Fruit fly (Drosophila melanogaster) whole organism, embryonic: ENCODE results near the gene Jhbp3.
A peak's percentile ranks its signal among the peaks of the same experiment; 100 is the strongest.

ENCODE experiments used
- ATbp ChIP-seq: fragments of 200-800 bp; sonication (Bioruptor generic); optimal IDR thresholded peaks from 2 replicates; lab custom pipeline; 2017; ENCODE audit warnings: missing biosample characterization, mild to moderate bottlenecking, missing genetic modification characterization, missing genetic modification reagents
- Adf1 ChIP-seq: fragments of 200-800 bp; sonication (Bioruptor generic); IDR thresholded peaks from 2 replicates; pipeline ENCODE4 v1.3.6; 2022; ENCODE audit warnings: missing biosample characterization, missing genetic modification characterization
- BtbVII ChIP-seq: fragments of 200-800 bp; sonication (Bioruptor generic); optimal IDR thresholded peaks from 3 replicates; lab custom pipeline; 2017; ENCODE audit warnings: missing biosample characterization, mild to moderate bottlenecking, missing genetic modification characterization
- CG10209 ChIP-seq: fragments of 200-800 bp; sonication (Bioruptor generic); optimal IDR thresholded peaks from 3 replicates; lab custom pipeline; 2017; ENCODE audit warnings: missing biosample characterization, mild to moderate bottlenecking, missing genetic modification characterization, missing genetic modification reagents
- CG10959 ChIP-seq: fragments of 200-800 bp; sonication (Bioruptor generic); IDR thresholded peaks from 2 replicates; pipeline ENCODE4 v1.3.6; 2022; ENCODE audit warnings: missing biosample characterization, missing genetic modification characterization
- CG11696 ChIP-seq: fragments of 200-800 bp; sonication (Bioruptor generic); IDR thresholded peaks from 2 replicates; pipeline ENCODE4 v1.3.6; 2022; ENCODE audit warnings: missing biosample characterization, missing genetic modification characterization
- CG1233 ChIP-seq: fragments of 200-800 bp; sonication (Bioruptor generic); optimal IDR thresholded peaks from 4 replicates; lab custom pipeline; 2018; ENCODE audit warnings: missing biosample characterization, mild to moderate bottlenecking, missing genetic modification characterization
- CG12659 ChIP-seq: fragments of 200-800 bp; sonication (Bioruptor generic); optimal IDR thresholded peaks from 3 replicates; lab custom pipeline; 2017; ENCODE audit warnings: mild to moderate bottlenecking, missing biosample characterization, missing genetic modification reagents, missing genetic modification characterization
- CG13775 ChIP-seq: fragments of 200-800 bp; sonication (Bioruptor generic); optimal IDR thresholded peaks from 3 replicates; lab custom pipeline; 2017; ENCODE audit warnings: missing biosample characterization, mild to moderate bottlenecking, missing genetic modification characterization
- CG1603 ChIP-seq: fragments of 200-800 bp; sonication (Bioruptor generic); optimal IDR thresholded peaks from 2 replicates; lab custom pipeline; 2019; ENCODE audit warnings: missing biosample characterization, mild to moderate bottlenecking, missing genetic modification characterization, moderate library complexity
- CG2678 ChIP-seq: fragments of 200-800 bp; sonication (Bioruptor generic); optimal IDR thresholded peaks from 3 replicates; lab custom pipeline; 2019; ENCODE audit warnings: missing biosample characterization, mild to moderate bottlenecking, missing genetic modification characterization, moderate library complexity
- CG31224 ChIP-seq: fragments of 200-800 bp; sonication (Bioruptor generic); IDR thresholded peaks from 2 replicates; pipeline ENCODE4 v1.3.6; 2022; ENCODE audit warnings: missing biosample characterization, missing genetic modification characterization
- CG3847 ChIP-seq: fragments of 200-800 bp; sonication (Bioruptor generic); IDR thresholded peaks from 2 replicates; pipeline ENCODE4 v1.3.6; 2022; ENCODE audit warnings: missing biosample characterization, missing genetic modification characterization
- CG4282 ChIP-seq: fragments of 200-800 bp; sonication (Bioruptor generic); optimal IDR thresholded peaks from 2 replicates; lab custom pipeline; 2016; ENCODE audit warnings: missing biosample characterization, missing genetic modification characterization
- CG4404 ChIP-seq: fragments of 200-800 bp; sonication (Bioruptor generic); IDR thresholded peaks from 2 replicates; pipeline ENCODE4 v1.3.6; 2022; ENCODE audit warnings: missing biosample characterization, missing genetic modification characterization
- CG6654 ChIP-seq: fragments of 200-800 bp; sonication (Bioruptor generic); optimal IDR thresholded peaks from 2 replicates; lab custom pipeline; 2017; ENCODE audit warnings: missing biosample characterization, mild to moderate bottlenecking, missing genetic modification characterization
- CG7839 ChIP-seq: fragments of 200-800 bp; sonication (Bioruptor generic); optimal IDR thresholded peaks from 3 replicates; lab custom pipeline; 2018; ENCODE audit warnings: missing biosample characterization, mild to moderate bottlenecking, missing genetic modification characterization, moderate library complexity
- CG8089 ChIP-seq: fragments of 200-800 bp; sonication (Bioruptor generic); optimal IDR thresholded peaks from 3 replicates; lab custom pipeline; 2016; ENCODE audit warnings: missing biosample characterization, missing genetic modification characterization
- CG8290 ChIP-seq, 3 experiments: fragments of 200-800 bp; sonication (Bioruptor generic); optimal IDR thresholded peaks; 2 replicates each; lab custom pipeline; 2016 to 2019; ENCODE audit warnings: missing biosample characterization in 3 of 3, missing genetic modification characterization in 3 of 3, mild to moderate bottlenecking in 2 of 3, moderate library complexity in 1 of 3
- CG9727 ChIP-seq: fragments of 200-800 bp; sonication (Bioruptor generic); optimal IDR thresholded peaks from 3 replicates; lab custom pipeline; 2017; ENCODE audit warnings: missing biosample characterization, mild to moderate bottlenecking, missing genetic modification characterization
- Chrac-16 ChIP-seq: fragments of 200-800 bp; sonication (Bioruptor generic); optimal IDR thresholded peaks from 3 replicates; lab custom pipeline; 2016; ENCODE audit warnings: missing biosample characterization, missing genetic modification characterization
- Dll ChIP-seq: fragments of 200-800 bp; sonication (Bioruptor generic); IDR thresholded peaks from 4 replicates; pipeline ENCODE4 v1.3.6; 2022; ENCODE audit warnings: missing biosample characterization, missing genetic modification characterization; ENCODE audit not compliant: partially characterized antibody
- Fer1 ChIP-seq: fragments of 200-800 bp; sonication (Bioruptor generic); optimal IDR thresholded peaks from 2 replicates; lab custom pipeline; 2017; ENCODE audit warnings: missing biosample characterization, mild to moderate bottlenecking, missing genetic modification characterization
- Hr39 ChIP-seq: fragments of >200 bp; optimal IDR thresholded peaks from 2 replicates; lab custom pipeline; 2017
- Lhr ChIP-seq: fragments of 200-800 bp; sonication (Bioruptor generic); optimal IDR thresholded peaks from 3 replicates; lab custom pipeline; 2017; ENCODE audit warnings: mild to moderate bottlenecking, missing biosample characterization, missing genetic modification reagents, missing genetic modification characterization
- Nf-YA ChIP-seq: fragments of 200-800 bp; sonication (Bioruptor generic); IDR thresholded peaks from 2 replicates; pipeline ENCODE4 v1.3.6; 2022; ENCODE audit warnings: missing biosample characterization, missing genetic modification characterization
- Poxn ChIP-seq: fragments of 200-800 bp; sonication (Bioruptor generic); IDR thresholded peaks from 2 replicates; pipeline ENCODE4 v1.3.6; 2022; ENCODE audit warnings: missing biosample characterization, missing genetic modification characterization
- Taf1 ChIP-seq: fragments of 200-800 bp; sonication (Bioruptor generic); IDR thresholded peaks from 2 replicates; pipeline ENCODE4 v1.3.6; 2022; ENCODE audit warnings: missing biosample characterization, missing genetic modification characterization
- ato ChIP-seq: fragments of 200-800 bp; sonication (Bioruptor generic); IDR thresholded peaks from 2 replicates; pipeline ENCODE4 v1.3.6; 2022; ENCODE audit warnings: missing biosample characterization, missing genetic modification characterization; ENCODE audit not compliant: partially characterized antibody
- az2 ChIP-seq: fragments of 200-800 bp; sonication (Bioruptor generic); optimal IDR thresholded peaks from 3 replicates; lab custom pipeline; 2016; ENCODE audit warnings: missing biosample characterization, missing genetic modification characterization
- bbx ChIP-seq: fragments of 200-800 bp; sonication (Bioruptor generic); IDR thresholded peaks from 2 replicates; pipeline ENCODE4 v1.3.6; 2022; ENCODE audit warnings: missing biosample characterization, missing genetic modification characterization; ENCODE audit not compliant: partially characterized antibody
- danr ChIP-seq: fragments of 200-800 bp; sonication (Bioruptor generic); IDR thresholded peaks from 2 replicates; pipeline ENCODE4 v1.3.6; 2022; ENCODE audit warnings: missing biosample characterization, missing genetic modification characterization
- dimm ChIP-seq: fragments of 200-800 bp; sonication (Bioruptor generic); IDR thresholded peaks from 2 replicates; pipeline ENCODE4 v1.3.6; 2022; ENCODE audit warnings: missing biosample characterization, missing genetic modification characterization
- dpn ChIP-seq, 2 experiments: fragments of 200-800 bp; sonication (Bioruptor generic); optimal IDR thresholded peaks; 3 replicates each; lab custom pipeline; 2016; ENCODE audit warnings: missing biosample characterization in 2 of 2, missing genetic modification characterization in 2 of 2
- fd64A ChIP-seq: fragments of 200-800 bp; sonication (Bioruptor generic); optimal IDR thresholded peaks from 3 replicates; lab custom pipeline; 2018; ENCODE audit warnings: missing biosample characterization, mild to moderate bottlenecking, missing genetic modification characterization
- ftz-f1 ChIP-seq: fragments of 200-800 bp; sonication (Bioruptor generic); optimal IDR thresholded peaks from 2 replicates; lab custom pipeline; 2016; ENCODE audit warnings: missing biosample characterization, missing genetic modification characterization
- gcm2 ChIP-seq: fragments of 200-800 bp; sonication (Bioruptor generic); optimal IDR thresholded peaks from 2 replicates; lab custom pipeline; 2016; ENCODE audit warnings: missing biosample characterization, missing genetic modification characterization
- ind ChIP-seq: fragments of 200-800 bp; sonication (Bioruptor generic); optimal IDR thresholded peaks from 3 replicates; lab custom pipeline; 2016; ENCODE audit warnings: missing biosample characterization, missing genetic modification characterization
- lola ChIP-seq, 3 experiments: fragments of >200 bp in 2 of 3; fragments of 200-800 bp in 1 of 3; sonication (Bioruptor generic) in 1 of 3; optimal IDR thresholded peaks; 2 replicates each; lab custom pipeline; 2017 to 2019; ENCODE audit warnings: missing biosample characterization in 3 of 3, missing genetic modification characterization in 3 of 3, mild to moderate bottlenecking in 1 of 3, moderate library complexity in 1 of 3
- nerfin-2 ChIP-seq: fragments of 200-800 bp; sonication (Bioruptor generic); IDR thresholded peaks from 2 replicates; pipeline ENCODE4 v1.3.6; 2022; ENCODE audit warnings: missing biosample characterization, missing genetic modification characterization; ENCODE audit not compliant: partially characterized antibody
- nmo ChIP-seq: fragments of 200-800 bp; sonication (Bioruptor generic); optimal IDR thresholded peaks from 2 replicates; lab custom pipeline; 2018; ENCODE audit warnings: missing biosample characterization, mild to moderate bottlenecking, missing genetic modification characterization, moderate library complexity
- onecut ChIP-seq: fragments of 200-800 bp; sonication (Bioruptor generic); IDR thresholded peaks from 2 replicates; pipeline ENCODE4 v1.3.6; 2022; ENCODE audit warnings: missing biosample characterization, missing genetic modification characterization
- row ChIP-seq: fragments of 200-800 bp; sonication (Bioruptor generic); IDR thresholded peaks from 3 replicates; pipeline ENCODE4 v1.3.6; 2022; ENCODE audit warnings: missing biosample characterization, missing genetic modification characterization
- sc ChIP-seq, 3 experiments: fragments of >200 bp in 2 of 3; fragments of 200-800 bp in 1 of 3; sonication (Bioruptor generic) in 1 of 3; optimal IDR thresholded peaks; 2 replicates in 2 of 3; 3 replicates in 1 of 3; lab custom pipeline; 2017; ENCODE audit warnings: mild to moderate bottlenecking in 1 of 3, missing biosample characterization in 1 of 3, missing genetic modification characterization in 1 of 3, missing genetic modification reagents in 1 of 3
- shn ChIP-seq: fragments of 200-800 bp; sonication (Bioruptor generic); optimal IDR thresholded peaks from 3 replicates; lab custom pipeline; 2016; ENCODE audit warnings: missing biosample characterization, missing genetic modification characterization
- unc-4 ChIP-seq: fragments of 200-800 bp; sonication (Bioruptor generic); IDR thresholded peaks from 2 replicates; pipeline ENCODE4 v1.3.6; 2022; ENCODE audit warnings: missing biosample characterization, missing genetic modification characterization; ENCODE audit not compliant: partially characterized antibody
- z ChIP-seq: fragments of 200-800 bp; sonication (Bioruptor generic); IDR thresholded peaks from 3 replicates; pipeline ENCODE4 v1.3.6; 2022; ENCODE audit warnings: missing biosample characterization, missing genetic modification characterization
- zfh2 ChIP-seq: fragments of 200-800 bp; sonication (Bioruptor generic); optimal IDR thresholded peaks from 2 replicates; lab custom pipeline; 2016; ENCODE audit warnings: missing biosample characterization, missing genetic modification characterization

Jhbp3 gene

dm6 chr3R:4974514-4975314, 19.7 kb upstream of the Jhbp3 start (continued):
- TF ChIP-seq BtbVII (GFP tag; lab: Kevin White, UChicago) (no peak), Dll (GFP tag; lab: Robert Waterston, UW) (no peak), ind (no peak), row (peak; percentile 43; the same call in 2 of the 3 replicates), CG4404 (no peak), onecut (GFP tag; lab: Robert Waterston, UW) (no peak), danr (no peak), ATbp (GFP tag; lab: Kevin White, UChicago) (peak; percentile 6), ftz-f1 (GFP tag; lab: Kevin White, UChicago) (no peak), CG1233 (GFP tag; lab: Kevin White, UChicago) (no peak), sc (optimal IDR thresholded peaks at IDR 0.05; lab: Kevin White, UChicago) (no peak), sc (GFP tag; optimal IDR thresholded peaks at IDR 0.05; lab: Kevin White, UChicago) (no peak), fd64A (GFP tag; lab: Kevin White, UChicago) (peak; percentile 45), CG8290 (GFP tag; optimal IDR thresholded peaks at IDR 0.05; lab: Kevin White, UChicago) (no peak), CG8290 (tag; optimal IDR thresholded peaks at IDR 0.05; lab: Kevin White, UChicago) (peak in 1 of 2 experiments; percentile 26), CG7839 (tag; lab: Kevin White, UChicago) (peak; percentile 13), unc-4 (GFP tag; lab: Robert Waterston, UW) (no peak), Chrac-16 (GFP tag; lab: Kevin White, UChicago) (peak; percentile 21), bbx (GFP tag; lab: Robert Waterston, UW) (no peak), ato (GFP tag; lab: Robert Waterston, UW) (no peak), CG13775 (peak; percentile 14), nmo (GFP tag; lab: Kevin White, UChicago) (peak; percentile 42), CG11696 (no peak), Taf1 (no peak), CG10959 (GFP tag; lab: Robert Waterston, UW) (0 out of 2 replicates have a peak, but pooled peaks have one; percentile 11), gcm2 (GFP tag; lab: Kevin White, UChicago) (no peak), Nf-YA (GFP tag; lab: Robert Waterston, UW) (0 out of 2 replicates have a peak, but pooled peaks have one; percentile 8), CG6654 (GFP tag; lab: Kevin White, UChicago) (no peak), az2 (GFP tag; lab: Kevin White, UChicago) (no peak), Poxn (GFP tag; lab: Robert Waterston, UW) (no peak), Hr39 (lab: Kevin White, UChicago) (no peak), CG4282 (GFP tag; lab: Kevin White, UChicago) (no peak), CG31224 (GFP tag; lab: Robert Waterston, UW) (no peak), Lhr (GFP tag; lab: Kevin White, UChicago) (no peak), dimm (no peak), CG2678 (no peak), CG10209 (GFP tag; lab: Kevin White, UChicago) (no peak), shn (GFP tag; lab: Kevin White, UChicago) (no peak), nerfin-2 (GFP tag; lab: Robert Waterston, UW) (no peak), CG8089 (GFP tag; lab: Kevin White, UChicago) (no peak), lola (GFP tag; optimal IDR thresholded peaks at IDR 0.05; lab: Kevin White, UChicago) (peak in 1 of 3 experiments; percentile 49), Fer1 (no peak), Adf1 (GFP tag; lab: Robert Waterston, UW) (no peak), CG12659 (GFP tag; lab: Kevin White, UChicago) (no peak), z (GFP tag; lab: Robert Waterston, UW) (0 out of 3 replicates have a peak, but pooled peaks have one; percentile 28), CG3847 (no peak), CG1603 (tag; lab: Kevin White, UChicago) (peak; percentile 2), dpn (GFP tag; optimal IDR thresholded peaks at IDR 0.05; lab: Kevin White, UChicago) (no peak), CG9727 (peak; percentile 56), zfh2 (GFP tag; lab: Kevin White, UChicago) (no peak)
